Worm (Caenorhabditis elegans) whole organism, mixed stage, embryonic: ENCODE results near the gene R07C3.13.

Experiments used
- blmp-1 ChIP-seq: fragments of 150-350 bp; optimal IDR thresholded peaks from 2 replicates; lab custom pipeline; 2014; ENCODE audit warnings: missing biosample characterization, missing genetic modification characterization
- elt-1 ChIP-seq: sonication (generic microtip); optimal IDR thresholded peaks from 2 replicates; lab custom pipeline; 2017; ENCODE audit warnings: missing genetic modification characterization, mild to moderate bottlenecking, missing compliant biosample characterization, antibody characterized with exemption, moderate library complexity, borderline replicate concordance; ENCODE audit not compliant: insufficient read depth
- elt-3 ChIP-seq: fragments of 150-350 bp; optimal IDR thresholded peaks from 2 replicates; lab custom pipeline; 2014; ENCODE audit warnings: missing biosample characterization, missing genetic modification characterization
- lin-13 ChIP-seq: fragments of 150-350 bp; optimal IDR thresholded peaks from 2 replicates; lab custom pipeline; 2014; ENCODE audit warnings: missing biosample characterization, missing genetic modification characterization
- lin-32 ChIP-seq: fragments of 200-800 bp; sonication (Bioruptor generic); optimal IDR thresholded peaks from 2 replicates; lab custom pipeline; 2018; ENCODE audit warnings: mild to moderate bottlenecking, missing genetic modification characterization, missing compliant biosample characterization
- snpc-4 ChIP-seq: fragments of 150-350 bp; optimal IDR thresholded peaks from 2 replicates; lab custom pipeline; 2014; ENCODE audit warnings: missing biosample characterization, missing genetic modification characterization
- sptf-1 ChIP-seq: sonication (generic microtip); optimal IDR thresholded peaks from 2 replicates; lab custom pipeline; 2017; ENCODE audit warnings: mild to moderate bottlenecking, missing genetic modification characterization, moderate library complexity, missing compliant biosample characterization

DNA sequence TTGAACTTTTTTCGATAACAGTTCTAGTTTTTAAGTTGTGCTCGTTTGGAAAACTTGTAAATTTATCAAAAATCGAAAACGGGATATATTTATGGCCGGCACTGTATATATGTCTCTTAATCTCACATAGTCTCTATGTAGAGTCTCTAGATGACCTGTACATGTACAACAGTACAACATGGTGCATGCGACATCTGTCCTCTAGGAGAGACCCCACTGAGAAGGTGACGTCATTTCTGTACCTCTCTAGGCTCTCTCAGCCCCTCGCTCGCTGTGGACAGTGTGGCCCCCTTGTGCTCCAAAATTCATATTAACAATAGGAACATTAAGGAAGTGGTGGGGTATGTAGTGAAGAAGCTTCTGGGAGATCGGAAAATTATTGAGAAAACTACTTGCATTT lies 10.0 kb upstream of the R07C3.13 start:
- TF ChIP-seq elt-1 (no peak), lin-32 (peak; percentile 46), lin-13 (tag; lab: Kevin White, UChicago) (no peak), elt-3 (tag; lab: Kevin White, UChicago) (no peak), blmp-1 (tag; lab: Kevin White, UChicago) (no peak), snpc-4 (tag; lab: Kevin White, UChicago) (no peak), sptf-1 (tag; lab: Kevin White, UChicago) (no peak)
